Worm (Caenorhabditis elegans): Measurements from ENCODE around the gene srh-104.

srh-104 gene

ce11 chrV:16275347-16275746 lies 31.4 kb upstream of the srh-104 start, which contains the start of gene pacl-1:
TSS of gene pacl-1 (minus strand) at chrV:16275447.
- TF ChIP-seq pes-1 (GFP tag; IDR thresholded peaks at IDR 0.05) (no peak), ceh-13 (GFP tag; optimal IDR thresholded peaks at IDR 0.05) (no peak), flt-1 (GFP tag; IDR thresholded peaks at IDR 0.05) (no peak), hmg-4 (GFP tag; optimal IDR thresholded peaks at IDR 0.05) (no peak)

ce11 chrV:16271121-16271520 lies 27.1 kb upstream of the srh-104 start, which contains the start of gene T13F3.6:
TSS of gene T13F3.6 (minus strand) at chrV:16271221.
- no peak for TF ChIP-seq hmg-4 (GFP tag; optimal IDR thresholded peaks at IDR 0.05)
- TF ChIP-seq ceh-13 (GFP tag; optimal IDR thresholded peaks at IDR 0.05) = no peak
- TF ChIP-seq flt-1 (GFP tag; IDR thresholded peaks at IDR 0.05) = no peak
- TF ChIP-seq aly-1 (tag; optimal IDR thresholded peaks at IDR 0.05) = no peak

ce11 chrV:16269556-16269955 lies 25.6 kb upstream of the srh-104 start, which contains the start of the genes fbxa-2 and T13F3.8:
TSS of gene fbxa-2 (minus strand) at chrV:16269656.
TSS of gene T13F3.8 (plus strand) at chrV:16269800.
- TF ChIP-seq F13C5.2 (tag; optimal IDR thresholded peaks at IDR 0.05) = no peak
- no peak for TF ChIP-seq flt-1 (GFP tag; IDR thresholded peaks at IDR 0.05)
- no peak for TF ChIP-seq aly-1 (tag; optimal IDR thresholded peaks at IDR 0.05)
- TF ChIP-seq ets-7 (tag; optimal IDR thresholded peaks at IDR 0.05) = no peak
- no peak for TF ChIP-seq pes-1 (GFP tag; IDR thresholded peaks at IDR 0.05)
- no peak for TF ChIP-seq hmbx-1 (tag; optimal IDR thresholded peaks at IDR 0.05)
- no peak for TF ChIP-seq hnd-1 (tag; optimal IDR thresholded peaks at IDR 0.05)
- TF ChIP-seq tbx-11 (GFP tag; IDR thresholded peaks at IDR 0.05) = no peak
- TF ChIP-seq tbx-37 (GFP tag; conservative IDR thresholded peaks at IDR 0.05) = no peak
- no peak for TF ChIP-seq hmg-4 (GFP tag; optimal IDR thresholded peaks at IDR 0.05)
- no peak for TF ChIP-seq B0310.2 (tag; optimal IDR thresholded peaks at IDR 0.05)

- TF ChIP-seq sea-1 (GFP tag; conservative IDR thresholded peaks at IDR 0.05) = no peak
- TF ChIP-seq F13C5.2 (tag; optimal IDR thresholded peaks at IDR 0.05) = no peak
- no peak for TF ChIP-seq scrt-1 (GFP tag; IDR thresholded peaks at IDR 0.05)
- no peak for TF ChIP-seq tbx-37 (GFP tag; conservative IDR thresholded peaks at IDR 0.05)
- no peak for TF ChIP-seq flt-1 (GFP tag; IDR thresholded peaks at IDR 0.05)
- TF ChIP-seq hnd-1 (tag; optimal IDR thresholded peaks at IDR 0.05) = no peak
- TF ChIP-seq hmg-4 (GFP tag; optimal IDR thresholded peaks at IDR 0.05) = no peak
Observed at ce11 chrV:16266514-16266913, 22.5 kb upstream of the srh-104 start, which contains the start of gene T13F3.4. TSS of gene T13F3.4 (minus strand) at chrV:16266614.

- no peak for TF ChIP-seq tbx-11 (GFP tag; IDR thresholded peaks at IDR 0.05)
- TF ChIP-seq scrt-1 (GFP tag; IDR thresholded peaks at IDR 0.05) = no peak
- no peak for TF ChIP-seq ama-1 (optimal IDR thresholded peaks at IDR 0.05)
- TF ChIP-seq ceh-36 (tag; optimal IDR thresholded peaks at IDR 0.05) = no peak
- TF ChIP-seq pes-1 (GFP tag; IDR thresholded peaks at IDR 0.05) = no peak
- no peak for TF ChIP-seq tbx-37 (GFP tag; conservative IDR thresholded peaks at IDR 0.05)
- TF ChIP-seq hmbx-1 (tag; optimal IDR thresholded peaks at IDR 0.05) = no peak
- TF ChIP-seq hnd-1 (tag; optimal IDR thresholded peaks at IDR 0.05) = no peak
- TF ChIP-seq ets-7 (tag; optimal IDR thresholded peaks at IDR 0.05) = no peak
- no peak for TF ChIP-seq sea-1 (GFP tag; conservative IDR thresholded peaks at IDR 0.05)
- no peak for TF ChIP-seq tra-4 (tag; optimal IDR thresholded peaks at IDR 0.05)
- TF ChIP-seq ceh-13 (GFP tag; optimal IDR thresholded peaks at IDR 0.05) = no peak
- TF ChIP-seq B0310.2 (tag; optimal IDR thresholded peaks at IDR 0.05) = no peak
- TF ChIP-seq aly-1 (tag; optimal IDR thresholded peaks at IDR 0.05) = no peak
- TF ChIP-seq flt-1 (GFP tag; IDR thresholded peaks at IDR 0.05) = no peak
- TF ChIP-seq F13C5.2 (tag; optimal IDR thresholded peaks at IDR 0.05) = no peak
- TF ChIP-seq hmg-4 (GFP tag; optimal IDR thresholded peaks at IDR 0.05) = no peak
Observed at ce11 chrV:16259684-16260083, 15.7 kb upstream of the srh-104 start, which contains the start of gene nhr-127. TSS of gene nhr-127 (plus strand) at chrV:16259984.

ce11 chrV:16258142-16258541 lies 14.2 kb upstream of the srh-104 start, which contains the start of gene nhr-218:
TSS of gene nhr-218 (plus strand) at chrV:16258442.
- no peak for TF ChIP-seq pes-1 (GFP tag; IDR thresholded peaks at IDR 0.05)
- TF ChIP-seq flt-1 (GFP tag; IDR thresholded peaks at IDR 0.05) = no peak
- no peak for TF ChIP-seq aly-1 (tag; optimal IDR thresholded peaks at IDR 0.05)
- TF ChIP-seq scrt-1 (GFP tag; IDR thresholded peaks at IDR 0.05) = no peak
- no peak for TF ChIP-seq F13C5.2 (tag; optimal IDR thresholded peaks at IDR 0.05)

- TF ChIP-seq hmg-4 (GFP tag; optimal IDR thresholded peaks at IDR 0.05) (no peak), F13C5.2 (tag; optimal IDR thresholded peaks at IDR 0.05) (no peak), scrt-1 (GFP tag; IDR thresholded peaks at IDR 0.05) (no peak), flt-1 (GFP tag; IDR thresholded peaks at IDR 0.05) (no peak), pes-1 (GFP tag; IDR thresholded peaks at IDR 0.05) (no peak), hmbx-1 (tag; optimal IDR thresholded peaks at IDR 0.05) (no peak), sea-1 (GFP tag; conservative IDR thresholded peaks at IDR 0.05) (no peak), hnd-1 (tag; optimal IDR thresholded peaks at IDR 0.05) (no peak), ceh-36 (tag; optimal IDR thresholded peaks at IDR 0.05) (no peak), ceh-13 (GFP tag; optimal IDR thresholded peaks at IDR 0.05) (no peak), ama-1 (optimal IDR thresholded peaks at IDR 0.05) (no peak), tra-4 (tag; optimal IDR thresholded peaks at IDR 0.05) (no peak), aly-1 (tag; optimal IDR thresholded peaks at IDR 0.05) (no peak), tbx-11 (GFP tag; IDR thresholded peaks at IDR 0.05) (no peak), ets-7 (tag; optimal IDR thresholded peaks at IDR 0.05) (no peak), tbx-37 (GFP tag; conservative IDR thresholded peaks at IDR 0.05) (no peak), B0310.2 (tag; optimal IDR thresholded peaks at IDR 0.05) (no peak)
Observed at ce11 chrV:16256395-16256794, 12.4 kb upstream of the srh-104 start, which contains the start of gene bgnt-1.3. TSS of gene bgnt-1.3 (minus strand) at chrV:16256495.

- TF ChIP-seq ama-1 (optimal IDR thresholded peaks at IDR 0.05) = no peak
- no peak for TF ChIP-seq ceh-13 (GFP tag; optimal IDR thresholded peaks at IDR 0.05)
- TF ChIP-seq aly-1 (tag; optimal IDR thresholded peaks at IDR 0.05) = no peak
- no peak for TF ChIP-seq hmbx-1 (tag; optimal IDR thresholded peaks at IDR 0.05)
- no peak for TF ChIP-seq F13C5.2 (tag; optimal IDR thresholded peaks at IDR 0.05)
- no peak for TF ChIP-seq ets-7 (tag; optimal IDR thresholded peaks at IDR 0.05)
- no peak for TF ChIP-seq tbx-11 (GFP tag; IDR thresholded peaks at IDR 0.05)
- TF ChIP-seq tra-4 (tag; optimal IDR thresholded peaks at IDR 0.05) = no peak
- no peak for TF ChIP-seq ceh-36 (tag; optimal IDR thresholded peaks at IDR 0.05)
- TF ChIP-seq scrt-1 (GFP tag; IDR thresholded peaks at IDR 0.05) = no peak
- TF ChIP-seq hnd-1 (tag; optimal IDR thresholded peaks at IDR 0.05) = no peak
- TF ChIP-seq tbx-37 (GFP tag; conservative IDR thresholded peaks at IDR 0.05) = no peak
- no peak for TF ChIP-seq B0310.2 (tag; optimal IDR thresholded peaks at IDR 0.05)
- TF ChIP-seq pes-1 (GFP tag; IDR thresholded peaks at IDR 0.05) = no peak
- no peak for TF ChIP-seq flt-1 (GFP tag; IDR thresholded peaks at IDR 0.05)
- TF ChIP-seq hmg-4 (GFP tag; optimal IDR thresholded peaks at IDR 0.05) = no peak
- no peak for TF ChIP-seq sea-1 (GFP tag; conservative IDR thresholded peaks at IDR 0.05)
Observed at ce11 chrV:16253687-16254086, 9.7 kb upstream of the srh-104 start, which contains the start of gene gcy-20. TSS of gene gcy-20 (minus strand) at chrV:16253787.

Measured in whole organism, early embryonic.